Fruit fly (Drosophila melanogaster) S2 (cell line): ENCODE results near the gene CG7407.

Experiments used
- CG8478 ChIP-seq: fragments of >200 bp; optimal IDR thresholded peaks from 2 replicates; lab custom pipeline; 2018
- CTCF ChIP-seq, 2 experiments: fragments of >200 bp; optimal IDR thresholded peaks; 2 replicates each; lab custom pipeline; 2018

dm6 chr3L:21844488-21844887 lies 21.2 kb downstream of the CG7407 start, which contains the start of gene mub:
- TF ChIP-seq CG8478 (lab: Kevin White, UChicago) (no peak), CTCF (optimal IDR thresholded peaks at IDR 0.05; lab: Kevin White, UChicago) (no peak)
